Worm (Caenorhabditis elegans) whole organism, L1 larva: ENCODE measurements around the gene C18D11.6.

Experiments
- C04F5.9 ChIP-seq: sonication (generic microtip); optimal IDR thresholded peaks from 2 replicates; lab custom pipeline; 2016; ENCODE audit warnings: missing genetic modification characterization, missing compliant biosample characterization
- aly-2 ChIP-seq: fragments of 150-350 bp; optimal IDR thresholded peaks from 2 replicates; lab custom pipeline; 2014; ENCODE audit warnings: missing biosample characterization, missing genetic modification characterization
- ama-1 ChIP-seq: fragments of 150-350 bp; optimal IDR thresholded peaks from 2 replicates; lab custom pipeline; 2014
- blmp-1 ChIP-seq: fragments of 150-350 bp; optimal IDR thresholded peaks from 2 replicates; lab custom pipeline; 2014; ENCODE audit warnings: missing biosample characterization, missing genetic modification characterization
- ceh-8 ChIP-seq: fragments of 200-800 bp; sonication (Bioruptor generic); optimal IDR thresholded peaks from 2 replicates; lab custom pipeline; 2018; ENCODE audit warnings: mild to moderate bottlenecking, missing genetic modification characterization, moderate library complexity, missing compliant biosample characterization
- ceh-82 ChIP-seq, 3 experiments: fragments of 150-350 bp in 1 of 3; sonication (generic microtip) in 2 of 3; optimal IDR thresholded peaks; 2 replicates each; lab custom pipeline; 2014 to 2017; ENCODE audit warnings: missing biosample characterization in 3 of 3, missing genetic modification characterization in 3 of 3
- ces-1 ChIP-seq: fragments of 150-350 bp; optimal IDR thresholded peaks from 2 replicates; lab custom pipeline; 2014; ENCODE audit warnings: missing biosample characterization, missing genetic modification reagents, missing genetic modification characterization
- dsc-1 ChIP-seq: sonication (generic microtip); optimal IDR thresholded peaks from 2 replicates; lab custom pipeline; 2016; ENCODE audit warnings: mild to moderate bottlenecking, missing genetic modification characterization, missing compliant biosample characterization
- efl-3 ChIP-seq: fragments of 200-800 bp; sonication (Bioruptor generic); optimal IDR thresholded peaks from 2 replicates; lab custom pipeline; 2018; ENCODE audit warnings: mild to moderate bottlenecking, missing genetic modification characterization, missing compliant biosample characterization
- egl-13 ChIP-seq: sonication (generic microtip); optimal IDR thresholded peaks from 2 replicates; lab custom pipeline; 2016; ENCODE audit warnings: missing genotype, missing genetic modification reagents, missing genetic modification characterization, missing compliant biosample characterization
- elt-2 ChIP-seq: sonication (generic microtip); optimal IDR thresholded peaks from 2 replicates; lab custom pipeline; 2016; ENCODE audit warnings: missing genetic modification characterization, mild to moderate bottlenecking, inconsistent platforms, missing compliant biosample characterization, missing genetic modification reagents
- fkh-4 ChIP-seq: sonication (generic microtip); optimal IDR thresholded peaks from 2 replicates; lab custom pipeline; 2016; ENCODE audit warnings: missing compliant biosample characterization, missing genetic modification characterization, borderline replicate concordance
- grh-1 ChIP-seq: fragments of 200-800 bp; sonication (Bioruptor generic); IDR thresholded peaks from 2 replicates; pipeline ENCODE4 v1.3.6; 2022; ENCODE audit warnings: missing genetic modification reagents, missing genetic modification characterization, missing compliant biosample characterization
- hlh-17 ChIP-seq: fragments of 200-800 bp; sonication (Bioruptor generic); optimal IDR thresholded peaks from 2 replicates; lab custom pipeline; 2018; ENCODE audit warnings: missing genetic modification characterization, mild to moderate bottlenecking, missing compliant biosample characterization, moderate library complexity, borderline replicate concordance
- hlh-4 ChIP-seq: sonication (generic microtip); optimal IDR thresholded peaks from 2 replicates; lab custom pipeline; 2016; ENCODE audit warnings: mild to moderate bottlenecking, missing genetic modification characterization, missing compliant biosample characterization
- jun-1 ChIP-seq: fragments of 150-350 bp; optimal IDR thresholded peaks from 2 replicates; lab custom pipeline; 2014; ENCODE audit warnings: missing biosample characterization, missing genetic modification reagents, missing genetic modification characterization
- lin-13 ChIP-seq: fragments of 150-350 bp; optimal IDR thresholded peaks from 2 replicates; lab custom pipeline; 2014; ENCODE audit warnings: missing biosample characterization, missing genetic modification reagents, missing genetic modification characterization
- lin-14 ChIP-seq: fragments of 200-800 bp; sonication (Bioruptor generic); optimal IDR thresholded peaks from 2 replicates; lab custom pipeline; 2018; ENCODE audit warnings: mild to moderate bottlenecking, missing genetic modification characterization, moderate library complexity, missing compliant biosample characterization
- lin-15B ChIP-seq: fragments of 150-350 bp; sonication (generic microtip); optimal IDR thresholded peaks from 3 replicates; lab custom pipeline; 2014; ENCODE audit warnings: missing biosample characterization, missing genetic modification characterization
- lin-39 ChIP-seq: fragments of 150-350 bp; optimal IDR thresholded peaks from 2 replicates; lab custom pipeline; 2014; ENCODE audit warnings: missing biosample characterization, missing genetic modification reagents, missing genetic modification characterization
- lir-3 ChIP-seq: sonication (generic microtip); optimal IDR thresholded peaks from 2 replicates; lab custom pipeline; 2016; ENCODE audit warnings: mild to moderate bottlenecking, missing genetic modification characterization, moderate library complexity, missing compliant biosample characterization; ENCODE audit not compliant: poor library complexity
- lsy-2 ChIP-seq, 2 experiments: fragments of 150-350 bp; optimal IDR thresholded peaks; 2 replicates each; lab custom pipeline; 2014; ENCODE audit warnings: missing biosample characterization in 2 of 2, missing genetic modification characterization in 2 of 2
- mdl-1 ChIP-seq, 2 experiments: fragments of 150-350 bp; optimal IDR thresholded peaks; 2 replicates each; lab custom pipeline; 2014 to 2017; ENCODE audit warnings: missing biosample characterization in 2 of 2, missing genetic modification characterization in 2 of 2, inconsistent platforms in 1 of 2
- mep-1 ChIP-seq: fragments of 150-350 bp; optimal IDR thresholded peaks from 2 replicates; lab custom pipeline; 2014; ENCODE audit warnings: missing biosample characterization, missing genetic modification characterization
- nhr-20 ChIP-seq: sonication (generic microtip); optimal IDR thresholded peaks from 2 replicates; lab custom pipeline; 2016; ENCODE audit warnings: mild to moderate bottlenecking, missing genetic modification characterization, missing compliant biosample characterization
- nhr-28 ChIP-seq: fragments of 150-350 bp; optimal IDR thresholded peaks from 2 replicates; lab custom pipeline; 2014; ENCODE audit warnings: missing biosample characterization, missing genetic modification characterization
- nhr-47 ChIP-seq: sonication (generic microtip); optimal IDR thresholded peaks from 2 replicates; lab custom pipeline; 2016; ENCODE audit warnings: mild to moderate bottlenecking, missing genetic modification characterization, moderate library complexity, missing compliant biosample characterization
- nhr-76 ChIP-seq: sonication (generic microtip); optimal IDR thresholded peaks from 2 replicates; lab custom pipeline; 2017; ENCODE audit warnings: missing biosample characterization, missing genetic modification characterization
- nhr-85 ChIP-seq: sonication (generic microtip); peaks from one replicate; lab custom pipeline; 2016; ENCODE audit warnings: missing genetic modification characterization, inconsistent platforms, missing compliant biosample characterization
- pax-3 ChIP-seq: fragments of 200-800 bp; sonication (Bioruptor generic); optimal IDR thresholded peaks from 2 replicates; lab custom pipeline; 2018; ENCODE audit warnings: mild to moderate bottlenecking, missing genetic modification characterization, moderate library complexity, missing compliant biosample characterization
- pqm-1 ChIP-seq: sonication (generic microtip); optimal IDR thresholded peaks from 3 replicates; lab custom pipeline; 2017; ENCODE audit warnings: missing biosample characterization, missing genetic modification characterization
- rnt-1 ChIP-seq: sonication (generic microtip); optimal IDR thresholded peaks from 2 replicates; lab custom pipeline; 2016; ENCODE audit warnings: mild to moderate bottlenecking, missing genetic modification characterization, moderate library complexity, missing compliant biosample characterization
- skn-1 ChIP-seq: fragments of 150-350 bp; optimal IDR thresholded peaks from 2 replicates; lab custom pipeline; 2014; ENCODE audit warnings: missing biosample characterization, missing genetic modification characterization
- snu-23 ChIP-seq: sonication (generic microtip); optimal IDR thresholded peaks from 2 replicates; lab custom pipeline; 2016; ENCODE audit warnings: missing genetic modification characterization, missing compliant biosample characterization
- sox-4 ChIP-seq: sonication (generic microtip); optimal IDR thresholded peaks from 2 replicates; lab custom pipeline; 2016; ENCODE audit warnings: missing genetic modification characterization, missing compliant biosample characterization
- sptf-1 ChIP-seq: fragments of 150-350 bp; optimal IDR thresholded peaks from 2 replicates; lab custom pipeline; 2014; ENCODE audit warnings: missing biosample characterization, missing genetic modification characterization
- swsn-7 ChIP-seq: sonication (generic microtip); optimal IDR thresholded peaks from 2 replicates; lab custom pipeline; 2016; ENCODE audit warnings: missing genetic modification characterization, missing compliant biosample characterization
- tlp-1 ChIP-seq: fragments of 150-350 bp; optimal IDR thresholded peaks from 2 replicates; lab custom pipeline; 2014; ENCODE audit warnings: missing biosample characterization, missing genetic modification characterization
- unc-130 ChIP-seq: fragments of 150-350 bp; optimal IDR thresholded peaks from 2 replicates; lab custom pipeline; 2017; ENCODE audit warnings: missing biosample characterization, missing genetic modification characterization, inconsistent platforms
- unc-86 ChIP-seq: sonication (generic microtip); optimal IDR thresholded peaks from 2 replicates; lab custom pipeline; 2016; ENCODE audit warnings: missing genetic modification characterization, missing compliant biosample characterization
- xbp-1 ChIP-seq: sonication (generic microtip); optimal IDR thresholded peaks from 2 replicates; lab custom pipeline; 2016; ENCODE audit warnings: missing genetic modification characterization, missing compliant biosample characterization
- ztf-4 ChIP-seq: fragments of 150-350 bp; optimal IDR thresholded peaks from 2 replicates; lab custom pipeline; 2014; ENCODE audit warnings: missing biosample characterization, missing genetic modification characterization

The C18D11.6 gene

ce11 chrIII:11847658-11848202 lies 37.4 kb downstream of the C18D11.6 start, which contains the start of gene mif-1 (continued):
- TF ChIP-seq lin-14 (no peak), lin-15B (tag; lab: Kevin White, UChicago) (peak; percentile 7), efl-3 (GFP tag; lab: Kevin White, UChicago) (no peak), pqm-1 (tag; lab: Kevin White, UChicago) (no peak), nhr-28 (tag; lab: Kevin White, UChicago) (no peak), hlh-4 (tag; lab: Kevin White, UChicago) (no peak), mdl-1 (tag; optimal IDR thresholded peaks at IDR 0.05; lab: Kevin White, UChicago) (peak in 1 of 2 experiments; percentile 33), nhr-85 (tag; lab: Kevin White, UChicago) (no peak), dsc-1 (tag; lab: Kevin White, UChicago) (no peak), xbp-1 (tag; lab: Kevin White, UChicago) (peak; percentile 10), tlp-1 (tag; lab: Kevin White, UChicago) (no peak), aly-2 (tag; lab: Kevin White, UChicago) (no peak), lsy-2 (tag; optimal IDR thresholded peaks at IDR 0.05; lab: Kevin White, UChicago) (peak; percentile 93 to 99), jun-1 (tag; lab: Kevin White, UChicago) (no peak), egl-13 (tag; lab: Kevin White, UChicago) (no peak), nhr-76 (tag; lab: Kevin White, UChicago) (no peak), unc-130 (tag; lab: Kevin White, UChicago) (peak; percentile 39), skn-1 (tag; lab: Kevin White, UChicago) (peak; percentile 69), elt-2 (tag; lab: Kevin White, UChicago) (no peak), hlh-17 (no peak), snu-23 (GFP tag; lab: Kevin White, UChicago) (peak; percentile 50), ama-1 (no peak), unc-86 (no peak), nhr-47 (no peak), sptf-1 (tag; lab: Kevin White, UChicago) (no peak), blmp-1 (tag; lab: Kevin White, UChicago) (peak; percentile 1), swsn-7 (tag; lab: Kevin White, UChicago) (no peak), ces-1 (no peak), lin-39 (tag; lab: Kevin White, UChicago) (no peak), ceh-8 (no peak), ztf-4 (no peak), rnt-1 (tag; lab: Kevin White, UChicago) (no peak), nhr-20 (tag; lab: Kevin White, UChicago) (no peak), C04F5.9 (tag; lab: Kevin White, UChicago) (no peak), fkh-4 (no peak), mep-1 (tag; lab: Kevin White, UChicago) (peak; percentile 44), lin-13 (GFP tag; lab: Kevin White, UChicago) (no peak), pax-3 (tag; lab: Kevin White, UChicago) (no peak), sox-4 (tag; lab: Kevin White, UChicago) (no peak), grh-1 (GFP tag; lab: Robert Waterston, UW) (no peak), ceh-82 (tag; optimal IDR thresholded peaks at IDR 0.05; lab: Kevin White, UChicago) (peak in 1 of 3 experiments; percentile 46)

ce11 chrIII:11848317-11848716 lies 38.0 kb downstream of the C18D11.6 start:
- no peak for TF ChIP-seq lir-3
- peak; percentile 29 for TF ChIP-seq nhr-85 (tag; lab: Kevin White, UChicago)
